Worm (Caenorhabditis elegans) whole organism, L2 larva: ENCODE results near the gene C30G4.2.

Experiments used
- R02D3.7 ChIP-seq: fragments of 150-350 bp; optimal IDR thresholded peaks from 2 replicates; lab custom pipeline; 2014; ENCODE audit warnings: missing biosample characterization, missing genetic modification characterization
- snpc-4 ChIP-seq: fragments of 150-350 bp; optimal IDR thresholded peaks from 2 replicates; lab custom pipeline; 2014; ENCODE audit warnings: missing biosample characterization, missing genetic modification characterization

DNA sequence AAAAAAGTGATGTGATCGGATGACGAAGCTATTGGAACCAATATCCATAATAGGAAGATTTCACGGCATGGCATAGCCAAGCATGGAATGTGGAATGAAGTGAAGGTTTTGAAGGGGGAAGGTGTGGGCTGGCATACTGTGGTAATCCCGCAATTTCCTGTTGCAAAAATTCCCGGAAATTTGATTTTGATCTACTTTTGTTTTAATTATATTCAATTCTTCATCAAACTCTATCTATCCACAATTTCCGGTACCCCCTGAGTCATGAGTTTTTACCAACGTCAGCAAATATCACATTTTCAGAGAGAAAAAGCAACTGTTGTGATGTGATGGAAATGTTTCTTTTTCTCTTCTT, 10.0 kb upstream of the C30G4.2 start, which contains the start of gene gcy-11:
- TF ChIP-seq snpc-4 (tag; lab: Kevin White, UChicago) (no peak), R02D3.7 (tag; lab: Kevin White, UChicago) (no peak)
